Worm (Caenorhabditis elegans) whole organism, L2 larva: ENCODE results near the gene Y43F8C.17.

Experiments
- blmp-1 ChIP-seq: sonication (generic microtip); optimal IDR thresholded peaks from 2 replicates; lab custom pipeline; 2017; ENCODE audit warnings: missing genetic modification characterization, mild to moderate bottlenecking, missing compliant biosample characterization, antibody characterized with exemption, moderate library complexity; ENCODE audit not compliant: insufficient read depth
- ceh-82 ChIP-seq: fragments of 150-350 bp; optimal IDR thresholded peaks from 2 replicates; lab custom pipeline; 2014; ENCODE audit warnings: missing biosample characterization, missing genetic modification characterization
- elt-1 ChIP-seq: fragments of 150-350 bp; optimal IDR thresholded peaks from 2 replicates; lab custom pipeline; 2014; ENCODE audit warnings: missing biosample characterization, missing genetic modification characterization
- elt-3 ChIP-seq: sonication (generic microtip); optimal IDR thresholded peaks from 2 replicates; lab custom pipeline; 2017; ENCODE audit warnings: missing biosample characterization, missing genetic modification characterization
- lin-39 ChIP-seq: fragments of 150-350 bp; optimal IDR thresholded peaks from 2 replicates; lab custom pipeline; 2014; ENCODE audit warnings: missing biosample characterization, missing genetic modification reagents, missing genetic modification characterization
- lsy-2 ChIP-seq, 2 experiments: fragments of 150-350 bp in 1 of 2; sonication (generic microtip) in 1 of 2; optimal IDR thresholded peaks; 2 replicates each; lab custom pipeline; 2014 to 2017; ENCODE audit warnings: missing biosample characterization in 2 of 2, missing genetic modification characterization in 2 of 2
- sem-4 ChIP-seq: fragments of 150-350 bp; optimal IDR thresholded peaks from 2 replicates; lab custom pipeline; 2014; ENCODE audit warnings: missing biosample characterization, missing genetic modification reagents, missing genetic modification characterization
- unc-39 ChIP-seq: fragments of 150-350 bp; optimal IDR thresholded peaks from 2 replicates; lab custom pipeline; 2014; ENCODE audit warnings: missing biosample characterization, missing genetic modification characterization
- unc-55 ChIP-seq: fragments of 150-350 bp; sonication (generic microtip); optimal IDR thresholded peaks from 3 replicates; lab custom pipeline; 2014; ENCODE audit warnings: missing biosample characterization, missing genetic modification reagents, missing genetic modification characterization
- unc-62 ChIP-seq: fragments of 150-350 bp; optimal IDR thresholded peaks from 2 replicates; lab custom pipeline; 2014; ENCODE audit warnings: missing biosample characterization, missing genetic modification reagents, missing genetic modification characterization
- ztf-11 ChIP-seq: sonication (generic microtip); optimal IDR thresholded peaks from 2 replicates; lab custom pipeline; 2017; ENCODE audit warnings: missing biosample characterization, missing genetic modification characterization

DNA sequence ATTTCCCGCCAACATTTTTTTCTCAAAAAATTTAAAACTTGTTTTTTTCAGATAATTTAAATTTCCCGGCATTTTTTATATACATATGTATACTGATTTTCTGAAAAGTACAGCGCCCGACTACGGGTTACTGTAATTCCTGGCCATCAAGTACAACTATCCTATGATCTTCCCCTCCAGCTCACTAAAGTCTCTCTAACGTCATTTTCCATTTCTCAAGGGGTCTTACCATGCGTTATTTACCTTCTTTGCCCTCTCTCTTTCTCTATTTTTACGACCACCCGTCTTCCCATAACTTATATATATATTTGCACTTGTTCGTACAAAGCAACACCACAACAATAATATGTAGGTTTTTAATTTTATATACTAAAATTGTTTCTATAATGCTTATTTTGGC, 40.3 kb downstream of the Y43F8C.17 start, which contains the start of gene W04E12.9:
- TF ChIP-seq ztf-11 (tag; lab: Kevin White, UChicago) (no peak), lsy-2 (tag; optimal IDR thresholded peaks at IDR 0.05; lab: Kevin White, UChicago) (no peak), unc-39 (tag; lab: Kevin White, UChicago) (no peak), unc-62 (GFP tag; lab: Kevin White, UChicago) (no peak), sem-4 (tag; lab: Kevin White, UChicago) (no peak), lin-39 (no peak), elt-3 (no peak), blmp-1 (tag; lab: Kevin White, UChicago) (no peak), ceh-82 (tag; lab: Kevin White, UChicago) (no peak), unc-55 (GFP tag; lab: Kevin White, UChicago) (no peak), elt-1 (tag; lab: Kevin White, UChicago) (no peak)
